Fruit fly (Drosophila melanogaster) whole organism, pupa: ENCODE results near the gene CG32022.

Experiments used
- CG10348 ChIP-seq: fragments of 200-800 bp; sonication (Bioruptor generic); IDR thresholded peaks from 2 replicates; pipeline ENCODE4 v1.3.6; 2022; ENCODE audit warnings: missing biosample characterization, missing genetic modification characterization
- CG12605 ChIP-seq: fragments of 200-800 bp; sonication (Bioruptor generic); IDR thresholded peaks from 2 replicates; pipeline ENCODE4 v1.3.6; 2022; ENCODE audit warnings: missing biosample characterization, missing genetic modification characterization
- CG13204 ChIP-seq: fragments of 200-800 bp; sonication (Bioruptor generic); optimal IDR thresholded peaks from 2 replicates; lab custom pipeline; 2018; ENCODE audit warnings: missing biosample characterization, mild to moderate bottlenecking, missing genetic modification characterization, moderate library complexity
- CG14655 ChIP-seq: fragments of 200-800 bp; sonication (Bioruptor generic); optimal IDR thresholded peaks from 3 replicates; lab custom pipeline; 2017; ENCODE audit warnings: mild to moderate bottlenecking, missing biosample characterization, missing genetic modification reagents, missing genetic modification characterization
- CG15710 ChIP-seq: fragments of 200-800 bp; sonication (Bioruptor generic); optimal IDR thresholded peaks from 2 replicates; lab custom pipeline; 2018; ENCODE audit warnings: missing biosample characterization, mild to moderate bottlenecking, missing genetic modification characterization, moderate library complexity
- CG17806 ChIP-seq: fragments of 200-800 bp; sonication (Bioruptor generic); optimal IDR thresholded peaks from 2 replicates; lab custom pipeline; 2018; ENCODE audit warnings: missing biosample characterization, mild to moderate bottlenecking, missing genetic modification characterization, moderate library complexity
- CG32121 ChIP-seq: fragments of 200-800 bp; sonication (Bioruptor generic); IDR thresholded peaks from 2 replicates; pipeline ENCODE4 v1.3.6; 2022; ENCODE audit warnings: missing biosample characterization, missing genetic modification characterization
- CG34367 ChIP-seq: fragments of 200-800 bp; sonication (Bioruptor generic); optimal IDR thresholded peaks from 2 replicates; lab custom pipeline; 2018; ENCODE audit warnings: missing biosample characterization, mild to moderate bottlenecking, missing genetic modification characterization
- CG4496 ChIP-seq: fragments of 200-800 bp; sonication (Bioruptor generic); IDR thresholded peaks from 3 replicates; pipeline ENCODE4 v1.3.6; 2022; ENCODE audit warnings: missing biosample characterization, missing genetic modification characterization
- CG8159 ChIP-seq: fragments of 200-800 bp; sonication (Bioruptor generic); optimal IDR thresholded peaks from 3 replicates; lab custom pipeline; 2018; ENCODE audit warnings: missing biosample characterization, mild to moderate bottlenecking, missing genetic modification characterization, moderate library complexity
- CG8301 ChIP-seq: fragments of 200-800 bp; sonication (Bioruptor generic); optimal IDR thresholded peaks from 2 replicates; lab custom pipeline; 2018; ENCODE audit warnings: missing biosample characterization, mild to moderate bottlenecking, missing genetic modification characterization
- CG9948 ChIP-seq: fragments of 200-800 bp; sonication (Bioruptor generic); optimal IDR thresholded peaks from 2 replicates; lab custom pipeline; 2018; ENCODE audit warnings: missing biosample characterization, mild to moderate bottlenecking, missing genetic modification characterization, moderate library complexity
- D1 ChIP-seq: fragments of 200-800 bp; sonication (Bioruptor generic); optimal IDR thresholded peaks from 2 replicates; lab custom pipeline; 2018; ENCODE audit warnings: missing biosample characterization, mild to moderate bottlenecking, missing genetic modification characterization, moderate library complexity
- EcR ChIP-seq: fragments of 200-800 bp; sonication (Bioruptor generic); optimal IDR thresholded peaks from 3 replicates; lab custom pipeline; 2019; ENCODE audit warnings: missing biosample characterization, missing genetic modification characterization, mild to moderate bottlenecking, moderate library complexity, missing genetic modification reagents
- Ets98B ChIP-seq: fragments of 200-800 bp; sonication (Bioruptor generic); IDR thresholded peaks from 2 replicates; pipeline ENCODE4 v1.3.6; 2022; ENCODE audit warnings: missing biosample characterization, missing genetic modification characterization
- Pif1A ChIP-seq: fragments of 200-800 bp; sonication (Bioruptor generic); optimal IDR thresholded peaks from 3 replicates; lab custom pipeline; 2016; ENCODE audit warnings: missing biosample characterization, missing genetic modification characterization
- Pif1B ChIP-seq: fragments of 200-800 bp; sonication (Bioruptor generic); optimal IDR thresholded peaks from 3 replicates; lab custom pipeline; 2016; ENCODE audit warnings: missing biosample characterization, missing genetic modification characterization
- Snoo ChIP-seq: fragments of 200-800 bp; sonication (Bioruptor generic); optimal IDR thresholded peaks from 3 replicates; lab custom pipeline; 2017; ENCODE audit warnings: missing biosample characterization, mild to moderate bottlenecking, missing genetic modification characterization, inconsistent platforms
- fd96Ca ChIP-seq: fragments of 200-800 bp; sonication (Bioruptor generic); IDR thresholded peaks from 3 replicates; pipeline ENCODE4 v1.3.6; 2022; ENCODE audit warnings: missing biosample characterization, missing genetic modification characterization
- gl ChIP-seq: fragments of 200-800 bp; sonication (Bioruptor generic); optimal IDR thresholded peaks from 2 replicates; lab custom pipeline; 2018; ENCODE audit warnings: missing biosample characterization, mild to moderate bottlenecking, missing genetic modification characterization
- rn ChIP-seq: fragments of 200-800 bp; sonication (Bioruptor generic); IDR thresholded peaks from 2 replicates; pipeline ENCODE4 v1.3.6; 2022; ENCODE audit warnings: missing biosample characterization, missing genetic modification characterization

The CG32022 gene

dm6 chr3L:8729565-8729964, 8.5 kb upstream of the CG32022 start, which contains the start of gene Cp19:
Gene Cp19 (plus strand): TSS chr3L:8729865.
- TF ChIP-seq D1 (tag; lab: Kevin White, UChicago) (no peak), rn (GFP tag; lab: Robert Waterston, UW) (no peak), Ets98B (GFP tag; lab: Robert Waterston, UW) (no peak), gl (tag; lab: Kevin White, UChicago) (no peak), CG4496 (GFP tag; lab: Robert Waterston, UW) (no peak), Snoo (tag; lab: Kevin White, UChicago) (no peak), EcR (GFP tag; lab: Kevin White, UChicago) (no peak), CG8159 (tag; lab: Kevin White, UChicago) (no peak), CG17806 (no peak), Pif1B (no peak), CG13204 (GFP tag; lab: Kevin White, UChicago) (no peak), Pif1A (GFP tag; lab: Kevin White, UChicago) (no peak), CG14655 (GFP tag; lab: Kevin White, UChicago) (no peak), fd96Ca (GFP tag; lab: Robert Waterston, UW) (no peak), CG10348 (no peak), CG12605 (GFP tag; lab: Robert Waterston, UW) (no peak), CG8301 (tag; lab: Kevin White, UChicago) (no peak), CG15710 (tag; lab: Kevin White, UChicago) (no peak), CG32121 (GFP tag; lab: Robert Waterston, UW) (no peak)

dm6 chr3L:8728181-8728580, 7.1 kb upstream of the CG32022 start, which contains the start of gene Cp15:
Gene Cp15 (plus strand): TSS chr3L:8728481.
- TF ChIP-seq CG12605 (GFP tag; lab: Robert Waterston, UW) (no peak), gl (tag; lab: Kevin White, UChicago) (no peak), EcR (GFP tag; lab: Kevin White, UChicago) (no peak), CG15710 (tag; lab: Kevin White, UChicago) (no peak), CG9948 (tag; lab: Kevin White, UChicago) (no peak)
- TF ChIP-seq, all 21 proteins: peak for 0

- TF ChIP-seq CG14655 (GFP tag; lab: Kevin White, UChicago), result no peak
- no peak for TF ChIP-seq rn (GFP tag; lab: Robert Waterston, UW)
- TF ChIP-seq CG17806, result no peak
- TF ChIP-seq CG12605 (GFP tag; lab: Robert Waterston, UW), result no peak
- no peak for TF ChIP-seq CG13204 (GFP tag; lab: Kevin White, UChicago)
- TF ChIP-seq CG4496 (GFP tag; lab: Robert Waterston, UW), result no peak
- TF ChIP-seq CG8159 (tag; lab: Kevin White, UChicago), result no peak
- no peak for TF ChIP-seq Pif1A (GFP tag; lab: Kevin White, UChicago)
- no peak for TF ChIP-seq Ets98B (GFP tag; lab: Robert Waterston, UW)
- TF ChIP-seq fd96Ca (GFP tag; lab: Robert Waterston, UW), result no peak
- no peak for TF ChIP-seq D1 (tag; lab: Kevin White, UChicago)
- TF ChIP-seq Pif1B, result no peak
- no peak for TF ChIP-seq EcR (GFP tag; lab: Kevin White, UChicago)
- TF ChIP-seq CG10348, result no peak
- no peak for TF ChIP-seq CG34367
- TF ChIP-seq, all 21 proteins: peak for 0
These were observed 5.3 kb upstream of the CG32022 start, which contains the start of gene Cp18 for dm6 chr3L:8726317-8726841. Gene Cp18 (plus strand): TSS chr3L:8726791.

dm6 chr3L:8725674-8726073, 4.6 kb upstream of the CG32022 start, which contains the start of gene CG43965:
Gene CG43965 (minus strand): TSS chr3L:8725774.
- TF ChIP-seq fd96Ca (GFP tag; lab: Robert Waterston, UW) (no peak), gl (tag; lab: Kevin White, UChicago) (no peak), CG32121 (GFP tag; lab: Robert Waterston, UW) (no peak), Pif1A (GFP tag; lab: Kevin White, UChicago) (no peak), CG4496 (GFP tag; lab: Robert Waterston, UW) (no peak), CG12605 (GFP tag; lab: Robert Waterston, UW) (no peak), CG34367 (no peak), EcR (GFP tag; lab: Kevin White, UChicago) (no peak), Snoo (tag; lab: Kevin White, UChicago) (no peak), CG10348 (no peak), D1 (tag; lab: Kevin White, UChicago) (no peak), Ets98B (GFP tag; lab: Robert Waterston, UW) (no peak), rn (GFP tag; lab: Robert Waterston, UW) (no peak), Pif1B (no peak), CG15710 (tag; lab: Kevin White, UChicago) (no peak)

dm6 chr3L:8725252-8725651, 4.2 kb upstream of the CG32022 start:
- TF ChIP-seq CG15710 (tag; lab: Kevin White, UChicago) (no peak), CG4496 (GFP tag; lab: Robert Waterston, UW) (no peak), CG8301 (tag; lab: Kevin White, UChicago) (no peak), rn (GFP tag; lab: Robert Waterston, UW) (no peak), Snoo (tag; lab: Kevin White, UChicago) (no peak), CG17806 (no peak), Ets98B (GFP tag; lab: Robert Waterston, UW) (no peak), D1 (tag; lab: Kevin White, UChicago) (no peak)

dm6 chr3L:8719990-8720559, 997 bp downstream of the CG32022 start, which contains the start of gene SrpRbeta:
Gene SrpRbeta (minus strand): TSS chr3L:8720225.
- TF ChIP-seq CG8159 (tag; lab: Kevin White, UChicago) (no peak), Pif1A (GFP tag; lab: Kevin White, UChicago) (peak; percentile 4), Snoo (tag; lab: Kevin White, UChicago) (peak; percentile 30)
- TF ChIP-seq, all 21 proteins: peak for 2
